Worm (Caenorhabditis elegans) whole organism, L4 larva: Measurements from ENCODE around the gene T24F1.4.

ENCODE experiments used
- F10B5.3 ChIP-seq: sonication (generic microtip); optimal IDR thresholded peaks from 2 replicates; lab custom pipeline; 2016; ENCODE audit warnings: mild to moderate bottlenecking, missing genetic modification characterization, missing compliant biosample characterization
- T26A8.4 ChIP-seq: fragments of 200-800 bp; sonication (Bioruptor generic); IDR thresholded peaks from 2 replicates; pipeline ENCODE4 v1.3.6; 2022; ENCODE audit warnings: missing genetic modification characterization, missing compliant biosample characterization
- lin-15B ChIP-seq: fragments of 150-350 bp; sonication (generic microtip); optimal IDR thresholded peaks from 3 replicates; lab custom pipeline; 2014; ENCODE audit warnings: missing biosample characterization, missing genetic modification characterization
- pha-4 ChIP-seq, 2 experiments: fragments of 150-350 bp in 1 of 2; fragments of 200-800 bp in 1 of 2; sonication (Bioruptor generic) in 1 of 2; IDR thresholded peaks in 1 of 2; optimal IDR thresholded peaks in 1 of 2; 2 replicates each; pipeline versions ENCODE4 v1.3.6 to Lab custom; 2014 to 2022; ENCODE audit warnings: missing genetic modification characterization in 2 of 2, missing genetic modification reagents in 2 of 2, missing biosample characterization in 1 of 2, missing compliant biosample characterization in 1 of 2
- unc-62 ChIP-seq, 3 experiments: fragments of 150-350 bp in 1 of 3; sonication (generic microtip); optimal IDR thresholded peaks in 2 of 3; peaks in 1 of 3; 1 replicate in 1 of 3; 2 replicates in 2 of 3; lab custom pipeline; 2014 to 2017; ENCODE audit warnings: missing biosample characterization in 3 of 3, missing genetic modification characterization in 3 of 3, missing genetic modification reagents in 3 of 3, missing genotype in 1 of 3

DNA sequence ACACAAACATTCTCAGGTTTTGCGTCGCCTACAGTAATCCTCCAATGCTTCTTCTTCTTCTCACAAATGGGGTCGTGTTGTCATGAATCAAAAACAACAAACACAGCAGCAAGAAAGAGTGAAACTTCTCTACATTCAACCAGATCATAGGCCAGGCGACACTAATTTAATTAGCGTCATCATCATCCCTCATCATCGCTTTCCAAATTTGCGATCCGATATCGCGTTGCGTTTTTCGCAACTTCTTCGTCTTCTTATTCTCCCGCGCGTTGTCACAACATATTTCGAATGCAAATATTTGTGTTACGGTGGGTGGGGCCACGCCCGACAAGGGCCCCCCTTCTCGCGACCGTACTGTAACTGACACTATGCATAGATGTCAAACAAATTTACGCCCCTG is 27.6 kb downstream of the T24F1.4 start:
- TF ChIP-seq pha-4 (GFP tag; IDR thresholded peaks at IDR 0.05; lab: Robert Waterston, UW) (no peak), pha-4 (tag; optimal IDR thresholded peaks at IDR 0.05; lab: Kevin White, UChicago) (no peak), T26A8.4 (GFP tag; lab: Robert Waterston, UW) (no peak), lin-15B (no peak), F10B5.3 (tag; lab: Kevin White, UChicago) (no peak), unc-62 (GFP tag; optimal IDR thresholded peaks at IDR 0.05 in 1 of 2; lab: Kevin White, UChicago) (peak in 1 of 2 experiments; percentile 82), unc-62 (tag; optimal IDR thresholded peaks at IDR 0.05; lab: Kevin White, UChicago) (no peak)
